Worm (Caenorhabditis elegans): Measurements from ENCODE around the gene oac-23.

- TF ChIP-seq flt-1 (GFP tag; IDR thresholded peaks at IDR 0.05) (no peak), med-1 (GFP tag; optimal IDR thresholded peaks at IDR 0.05; ENCODE audit: insufficient read depth) (no peak), ztf-29 (GFP tag; IDR thresholded peaks at IDR 0.05) (no peak), ref-1 (GFP tag; conservative IDR thresholded peaks at IDR 0.05) (no peak)
These were observed 36.7 kb upstream of the oac-23 start for ce11 chrIV:3844584-3844983.
